Worm (Caenorhabditis elegans) whole organism, young adult: ENCODE data around the gene T09A5.5.

Source experiments
- Y53G8AR.9 ChIP-seq: fragments of 200-800 bp; sonication (Bioruptor generic); conservative IDR thresholded peaks from 2 replicates; pipeline ENCODE4 v1.3.6; 2022; ENCODE audit warnings: missing genetic modification reagents, missing genetic modification characterization, missing compliant biosample characterization
- ama-1 ChIP-seq, 3 experiments: fragments of 150-350 bp in 1 of 3; sonication (generic microtip) in 2 of 3; optimal IDR thresholded peaks; 2 replicates each; lab custom pipeline; 2014 to 2018; ENCODE audit warnings: missing biosample characterization in 2 of 3, missing genetic modification characterization in 2 of 3, missing genetic modification reagents in 2 of 3
- athp-1 ChIP-seq: sonication (generic microtip); optimal IDR thresholded peaks from 2 replicates; lab custom pipeline; 2017; ENCODE audit warnings: mild to moderate bottlenecking, missing genetic modification characterization, missing compliant biosample characterization
- attf-6 ChIP-seq: fragments of 200-800 bp; sonication (Bioruptor generic); IDR thresholded peaks from 2 replicates; pipeline ENCODE4 v1.3.6; 2022; ENCODE audit warnings: missing genetic modification reagents, missing genetic modification characterization, missing compliant biosample characterization
- lin-54 ChIP-seq: fragments of 200-800 bp; sonication (Bioruptor generic); optimal IDR thresholded peaks from 2 replicates; lab custom pipeline; 2018; ENCODE audit warnings: mild to moderate bottlenecking, missing genetic modification characterization, missing compliant biosample characterization
- sptf-2 ChIP-seq: fragments of 200-800 bp; sonication (Bioruptor generic); optimal IDR thresholded peaks from 2 replicates; lab custom pipeline; 2018; ENCODE audit warnings: mild to moderate bottlenecking, missing genetic modification characterization, missing compliant biosample characterization
- unc-130 ChIP-seq: sonication (generic microtip); optimal IDR thresholded peaks from 2 replicates; lab custom pipeline; 2016; ENCODE audit warnings: missing genetic modification reagents, missing genetic modification characterization, missing compliant biosample characterization
- unc-62 ChIP-seq: fragments of 150-350 bp; optimal IDR thresholded peaks from 2 replicates; lab custom pipeline; 2014; ENCODE audit warnings: missing biosample characterization, missing genetic modification reagents, missing genetic modification characterization

ce11 chrII:7895190-7895589 lies 41.6 kb upstream of the T09A5.5 start:
- TF ChIP-seq attf-6 (GFP tag; lab: Robert Waterston, UW) (no peak), lin-54 (GFP tag; lab: Kevin White, UChicago) (no peak), athp-1 (tag; lab: Kevin White, UChicago) (no peak), Y53G8AR.9 (no peak), unc-130 (GFP tag; lab: Kevin White, UChicago) (no peak), ama-1 (optimal IDR thresholded peaks at IDR 0.05; lab: Kevin White, UChicago) (no peak), ama-1 (GFP tag; optimal IDR thresholded peaks at IDR 0.05; lab: Kevin White, UChicago) (no peak), sptf-2 (GFP tag; lab: Kevin White, UChicago) (no peak), unc-62 (GFP tag; lab: Kevin White, UChicago) (no peak)
